Worm (Caenorhabditis elegans) whole organism, L4 larva: Measurements from ENCODE around the gene R11D1.3.

Source experiments
- F10B5.3 ChIP-seq: sonication (generic microtip); optimal IDR thresholded peaks from 2 replicates; lab custom pipeline; 2016; ENCODE audit warnings: mild to moderate bottlenecking, missing genetic modification characterization, missing compliant biosample characterization
- R02D3.7 ChIP-seq: fragments of 150-350 bp; sonication (generic microtip); optimal IDR thresholded peaks from 3 replicates; lab custom pipeline; 2014; ENCODE audit warnings: missing biosample characterization, missing genetic modification characterization

DNA sequence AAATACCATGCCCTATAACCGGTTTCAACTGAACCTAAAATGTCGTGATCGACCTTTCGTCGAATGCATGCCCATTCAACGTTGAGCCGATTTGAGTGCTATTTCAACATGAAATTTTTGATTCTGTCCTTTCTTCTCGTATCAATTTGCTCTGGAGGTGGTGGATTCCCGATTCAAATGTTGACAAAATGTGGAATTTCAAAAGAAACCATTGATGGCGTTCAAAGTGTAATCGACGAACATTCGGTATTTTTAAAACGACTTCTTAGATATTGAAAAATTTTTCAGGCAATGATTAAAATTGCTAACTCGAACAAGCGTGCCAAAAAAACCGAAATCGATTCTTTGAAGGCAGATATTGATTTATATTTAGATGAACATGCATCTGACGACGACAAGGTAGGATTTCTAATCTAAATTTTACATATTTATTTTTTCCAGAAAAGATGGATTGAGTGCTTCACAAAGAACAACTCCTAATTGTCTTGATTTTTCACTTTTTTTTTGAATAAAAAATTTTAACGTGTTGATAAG, 15.3 kb upstream of the R11D1.3 start, which contains the start of gene R11D1.13:
- no peak for TF ChIP-seq F10B5.3 (tag; lab: Kevin White, UChicago)
- no peak for TF ChIP-seq R02D3.7 (tag; lab: Kevin White, UChicago)
